Worm (Caenorhabditis elegans) whole organism, mixed stage, embryonic: ENCODE results near the gene cdr-1.

Experiments used
- M03D4.4 ChIP-seq: sonication (generic microtip); optimal IDR thresholded peaks from 2 replicates; lab custom pipeline; 2017; ENCODE audit warnings: mild to moderate bottlenecking, missing genetic modification characterization, missing compliant biosample characterization
- bed-3 ChIP-seq: fragments of 200-800 bp; sonication (Bioruptor generic); optimal IDR thresholded peaks from 3 replicates; lab custom pipeline; 2018; ENCODE audit warnings: mild to moderate bottlenecking, missing genetic modification characterization, moderate library complexity, missing compliant biosample characterization
- ceh-39 ChIP-seq: fragments of 150-350 bp; optimal IDR thresholded peaks from 2 replicates; lab custom pipeline; 2014; ENCODE audit warnings: missing biosample characterization, missing genetic modification characterization
- ceh-43 ChIP-seq: fragments of 200-800 bp; sonication (Bioruptor generic); optimal IDR thresholded peaks from 2 replicates; lab custom pipeline; 2018; ENCODE audit warnings: mild to moderate bottlenecking, missing genetic modification characterization, moderate library complexity, missing compliant biosample characterization
- ceh-83 ChIP-seq: fragments of 200-800 bp; sonication (Bioruptor generic); optimal IDR thresholded peaks from 2 replicates; lab custom pipeline; 2018; ENCODE audit warnings: mild to moderate bottlenecking, missing genetic modification characterization, missing compliant biosample characterization
- ces-1 ChIP-seq: fragments of 150-350 bp; optimal IDR thresholded peaks from 2 replicates; lab custom pipeline; 2014; ENCODE audit warnings: missing biosample characterization, missing genetic modification reagents, missing genetic modification characterization
- cnd-1 ChIP-seq: fragments of 200-800 bp; sonication (Bioruptor generic); optimal IDR thresholded peaks from 2 replicates; lab custom pipeline; 2018; ENCODE audit warnings: mild to moderate bottlenecking, missing genetic modification characterization, missing compliant biosample characterization
- elt-3 ChIP-seq: fragments of 150-350 bp; optimal IDR thresholded peaks from 2 replicates; lab custom pipeline; 2014; ENCODE audit warnings: missing biosample characterization, missing genetic modification characterization
- flh-1 ChIP-seq: fragments of 200-800 bp; sonication (Bioruptor generic); optimal IDR thresholded peaks from 2 replicates; lab custom pipeline; 2018; ENCODE audit warnings: mild to moderate bottlenecking, missing genetic modification characterization, moderate library complexity, missing compliant biosample characterization
- ham-2 ChIP-seq: fragments of 200-800 bp; sonication (Bioruptor generic); optimal IDR thresholded peaks from 2 replicates; lab custom pipeline; 2018; ENCODE audit warnings: mild to moderate bottlenecking, missing genetic modification characterization, missing compliant biosample characterization
- hlh-1 ChIP-seq: fragments of 150-350 bp; optimal IDR thresholded peaks from 2 replicates; lab custom pipeline; 2014; ENCODE audit warnings: missing biosample characterization, missing genetic modification reagents, missing genetic modification characterization
- lin-32 ChIP-seq: fragments of 200-800 bp; sonication (Bioruptor generic); optimal IDR thresholded peaks from 2 replicates; lab custom pipeline; 2018; ENCODE audit warnings: mild to moderate bottlenecking, missing genetic modification characterization, missing compliant biosample characterization
- lsy-2 ChIP-seq: fragments of 150-350 bp; optimal IDR thresholded peaks from 2 replicates; lab custom pipeline; 2014; ENCODE audit warnings: missing biosample characterization, missing genetic modification characterization
- mab-5 ChIP-seq: fragments of 150-350 bp; optimal IDR thresholded peaks from 2 replicates; lab custom pipeline; 2014; ENCODE audit warnings: missing biosample characterization, missing genetic modification characterization
- mep-1 ChIP-seq: fragments of 150-350 bp; optimal IDR thresholded peaks from 2 replicates; lab custom pipeline; 2017; ENCODE audit warnings: missing biosample characterization, missing genetic modification reagents, missing genetic modification characterization, inconsistent platforms
- nhr-12 ChIP-seq: fragments of 150-350 bp; optimal IDR thresholded peaks from 2 replicates; lab custom pipeline; 2014; ENCODE audit warnings: missing biosample characterization, missing genetic modification characterization
- nhr-2 ChIP-seq: fragments of 150-350 bp; optimal IDR thresholded peaks from 2 replicates; lab custom pipeline; 2014; ENCODE audit warnings: missing biosample characterization, missing genetic modification characterization
- nhr-237 ChIP-seq: fragments of 150-350 bp; optimal IDR thresholded peaks from 2 replicates; lab custom pipeline; 2014; ENCODE audit warnings: missing biosample characterization, missing genetic modification characterization
- nhr-28 ChIP-seq: fragments of 150-350 bp; optimal IDR thresholded peaks from 2 replicates; lab custom pipeline; 2014; ENCODE audit warnings: missing biosample characterization, missing genetic modification characterization
- nhr-76 ChIP-seq: sonication (generic microtip); optimal IDR thresholded peaks from 2 replicates; lab custom pipeline; 2017; ENCODE audit warnings: missing biosample characterization, missing genetic modification characterization
- sem-2 ChIP-seq: fragments of 200-800 bp; sonication (Bioruptor generic); optimal IDR thresholded peaks from 2 replicates; lab custom pipeline; 2018; ENCODE audit warnings: mild to moderate bottlenecking, missing genetic modification characterization, missing compliant biosample characterization
- snpc-4 ChIP-seq: fragments of 150-350 bp; optimal IDR thresholded peaks from 2 replicates; lab custom pipeline; 2014; ENCODE audit warnings: missing biosample characterization, missing genetic modification characterization
- sptf-1 ChIP-seq: sonication (generic microtip); optimal IDR thresholded peaks from 2 replicates; lab custom pipeline; 2017; ENCODE audit warnings: mild to moderate bottlenecking, missing genetic modification characterization, moderate library complexity, missing compliant biosample characterization
- tbx-8 ChIP-seq: fragments of 200-800 bp; sonication (Bioruptor generic); optimal IDR thresholded peaks from 2 replicates; lab custom pipeline; 2018; ENCODE audit warnings: mild to moderate bottlenecking, missing genetic modification characterization, moderate library complexity, missing compliant biosample characterization
- unc-120 ChIP-seq: sonication (generic microtip); optimal IDR thresholded peaks from 2 replicates; lab custom pipeline; 2017; ENCODE audit warnings: missing genetic modification characterization, missing compliant biosample characterization; ENCODE audit not compliant: poor library complexity, severe bottlenecking
- unc-39 ChIP-seq: fragments of 150-350 bp; optimal IDR thresholded peaks from 2 replicates; lab custom pipeline; 2014; ENCODE audit warnings: missing biosample characterization, missing genetic modification characterization
- unc-62 ChIP-seq: fragments of 150-350 bp; optimal IDR thresholded peaks from 2 replicates; lab custom pipeline; 2014; ENCODE audit warnings: missing biosample characterization, missing genetic modification reagents, missing genetic modification characterization
- zip-8 ChIP-seq: fragments of 150-350 bp; optimal IDR thresholded peaks from 2 replicates; lab custom pipeline; 2014; ENCODE audit warnings: missing biosample characterization, missing genetic modification characterization
- ztf-11 ChIP-seq: fragments of 150-350 bp; optimal IDR thresholded peaks from 2 replicates; lab custom pipeline; 2014; ENCODE audit warnings: missing biosample characterization, missing genetic modification characterization

The cdr-1 gene

ce11 chrV:15957098-15957497 is 36.0 kb downstream of the cdr-1 start, which contains the start of gene F36G9.3:
TSS of gene F36G9.3 (plus strand) at chrV:15957398.
- TF ChIP-seq zip-8: no peak
- TF ChIP-seq hlh-1 (tag; lab: Kevin White, UChicago): no peak
- TF ChIP-seq M03D4.4 (tag; lab: Kevin White, UChicago): no peak
- TF ChIP-seq unc-120 (tag; lab: Kevin White, UChicago): no peak
- no peak for TF ChIP-seq flh-1 (GFP tag; lab: Kevin White, UChicago)
- TF ChIP-seq nhr-2 (tag; lab: Kevin White, UChicago): no peak
- no peak for TF ChIP-seq elt-3 (tag; lab: Kevin White, UChicago)
- TF ChIP-seq ceh-39 (tag; lab: Kevin White, UChicago): no peak
- no peak for TF ChIP-seq sptf-1 (tag; lab: Kevin White, UChicago)
- no peak for TF ChIP-seq ceh-83 (GFP tag; lab: Kevin White, UChicago)
- no peak for TF ChIP-seq tbx-8 (GFP tag; lab: Kevin White, UChicago)
- no peak for TF ChIP-seq nhr-76 (tag; lab: Kevin White, UChicago)
- TF ChIP-seq sem-2 (GFP tag; lab: Kevin White, UChicago): no peak

ce11 chrV:15959456-15959855 is 38.3 kb downstream of the cdr-1 start:
- TF ChIP-seq lin-32 (GFP tag; lab: Kevin White, UChicago) (no peak), ham-2 (no peak), ces-1 (GFP tag; lab: Kevin White, UChicago) (no peak), sptf-1 (tag; lab: Kevin White, UChicago) (no peak)
- TF ChIP-seq, all 35 proteins: peak for 0

- no peak for TF ChIP-seq mab-5 (tag; lab: Kevin White, UChicago)
- TF ChIP-seq sem-2 (GFP tag; lab: Kevin White, UChicago): no peak
- no peak for TF ChIP-seq zip-8
- no peak for TF ChIP-seq unc-120 (tag; lab: Kevin White, UChicago)
- TF ChIP-seq ceh-43 (GFP tag; lab: Kevin White, UChicago): no peak
- no peak for TF ChIP-seq unc-39
- TF ChIP-seq snpc-4: no peak
- no peak for TF ChIP-seq nhr-237 (tag; lab: Kevin White, UChicago)
- no peak for TF ChIP-seq nhr-76 (tag; lab: Kevin White, UChicago)
- no peak for TF ChIP-seq mep-1 (tag; lab: Kevin White, UChicago)
- no peak for TF ChIP-seq sptf-1 (tag; lab: Kevin White, UChicago)
- no peak for TF ChIP-seq M03D4.4 (tag; lab: Kevin White, UChicago)
- TF ChIP-seq bed-3 (GFP tag; lab: Kevin White, UChicago): no peak
- TF ChIP-seq flh-1 (GFP tag; lab: Kevin White, UChicago): no peak
- no peak for TF ChIP-seq nhr-28
- no peak for TF ChIP-seq ceh-39 (tag; lab: Kevin White, UChicago)
- TF ChIP-seq unc-62 (GFP tag; lab: Kevin White, UChicago): no peak
- TF ChIP-seq ces-1 (GFP tag; lab: Kevin White, UChicago): no peak
- TF ChIP-seq hlh-1 (tag; lab: Kevin White, UChicago): no peak
- TF ChIP-seq tbx-8 (GFP tag; lab: Kevin White, UChicago): no peak
- TF ChIP-seq, all 35 proteins: peak for 0
Measured at ce11 chrV:15965114-15965513, 44.0 kb downstream of the cdr-1 start, which contains the start of gene sri-2. TSS of gene sri-2 (minus strand) at chrV:15965214.

- no peak for TF ChIP-seq snpc-4
Measured at ce11 chrV:15967542-15967941, 46.4 kb downstream of the cdr-1 start, which contains the start of gene sri-1. TSS of gene sri-1 (minus strand) at chrV:15967642.

ce11 chrV:15969653-15970052 is 48.5 kb downstream of the cdr-1 start, which contains the start of gene F36G9.7:
TSS of gene F36G9.7 (minus strand) at chrV:15969753.
- no peak for TF ChIP-seq cnd-1
- TF ChIP-seq snpc-4: no peak
- no peak for TF ChIP-seq lsy-2 (tag; lab: Kevin White, UChicago)
- no peak for TF ChIP-seq lin-32 (GFP tag; lab: Kevin White, UChicago)

- TF ChIP-seq ztf-11 (tag; lab: Kevin White, UChicago) (no peak), ceh-39 (tag; lab: Kevin White, UChicago) (no peak), mab-5 (tag; lab: Kevin White, UChicago) (no peak), lsy-2 (tag; lab: Kevin White, UChicago) (no peak), nhr-12 (tag; lab: Kevin White, UChicago) (no peak)
Measured at ce11 chrV:15970820-15971219, 49.7 kb downstream of the cdr-1 start.
